Fruit fly (Drosophila melanogaster): Measurements from ENCODE around the gene Calx.

dm6 chr3R:21006967-21007366 lies 29.0 kb downstream of the Calx start, which contains the start of gene Alp5:
- TF ChIP-seq CG11085 (GFP tag; IDR thresholded peaks at IDR 0.05) (no peak), Dad (GFP tag; optimal IDR thresholded peaks at IDR 0.05) (no peak), dmrt99B (tag; optimal IDR thresholded peaks at IDR 0.05) (no peak), CG4328 (GFP tag; optimal IDR thresholded peaks at IDR 0.05) (no peak), Sin3A (optimal IDR thresholded peaks at IDR 0.05) (no peak)
